Fruit fly (Drosophila melanogaster) whole organism, embryonic: ENCODE measurements around the gene CG10793.
A peak's percentile ranks its signal among the peaks of the same experiment; 100 is the strongest.

Experiments
- CG10209 ChIP-seq: fragments of 200-800 bp; sonication (Bioruptor generic); optimal IDR thresholded peaks from 3 replicates; lab custom pipeline; 2017; ENCODE audit warnings: missing biosample characterization, mild to moderate bottlenecking, missing genetic modification characterization, missing genetic modification reagents
- CG10267 ChIP-seq: fragments of 200-800 bp; sonication (Bioruptor generic); optimal IDR thresholded peaks from 2 replicates; lab custom pipeline; 2018; ENCODE audit warnings: missing biosample characterization, mild to moderate bottlenecking, missing genetic modification characterization, moderate library complexity
- CG11247 ChIP-seq: fragments of 200-800 bp; sonication (Bioruptor generic); IDR thresholded peaks from 2 replicates; pipeline ENCODE4 v1.3.6; 2022; ENCODE audit warnings: missing biosample characterization, missing genetic modification characterization
- CG12391 ChIP-seq: fragments of 200-800 bp; sonication (Bioruptor generic); optimal IDR thresholded peaks from 3 replicates; lab custom pipeline; 2018; ENCODE audit warnings: missing biosample characterization, mild to moderate bottlenecking, missing genetic modification characterization, moderate library complexity
- CG12659 ChIP-seq: fragments of 200-800 bp; sonication (Bioruptor generic); optimal IDR thresholded peaks from 3 replicates; lab custom pipeline; 2017; ENCODE audit warnings: mild to moderate bottlenecking, missing biosample characterization, missing genetic modification reagents, missing genetic modification characterization
- CG17186 ChIP-seq: fragments of 200-800 bp; sonication (Bioruptor generic); optimal IDR thresholded peaks from 3 replicates; lab custom pipeline; 2017; ENCODE audit warnings: missing biosample characterization, missing genetic modification reagents, missing genetic modification characterization
- CG17328 ChIP-seq: fragments of 200-800 bp; sonication (Bioruptor generic); IDR thresholded peaks from 2 replicates; pipeline ENCODE4 v1.3.6; 2022; ENCODE audit warnings: missing biosample characterization, missing genetic modification characterization
- CG18764 ChIP-seq: fragments of 200-800 bp; sonication (Bioruptor generic); optimal IDR thresholded peaks from 3 replicates; lab custom pipeline; 2016; ENCODE audit warnings: missing biosample characterization, missing genetic modification characterization
- CG2889 ChIP-seq: fragments of 200-800 bp; sonication (Bioruptor generic); IDR thresholded peaks from 3 replicates; pipeline ENCODE4 v1.3.6; 2022; ENCODE audit warnings: missing biosample characterization, missing genetic modification characterization
- CG43689 ChIP-seq: fragments of 200-800 bp; sonication (Bioruptor generic); IDR thresholded peaks from 2 replicates; pipeline ENCODE4 v1.3.6; 2022; ENCODE audit warnings: missing biosample characterization, missing genetic modification characterization
- CG8281 ChIP-seq: fragments of 200-800 bp; sonication (Bioruptor generic); optimal IDR thresholded peaks from 2 replicates; lab custom pipeline; 2018; ENCODE audit warnings: missing biosample characterization, mild to moderate bottlenecking, missing genetic modification characterization, moderate library complexity
- CG8359 ChIP-seq: fragments of 200-800 bp; sonication (Bioruptor generic); optimal IDR thresholded peaks from 2 replicates; lab custom pipeline; 2017; ENCODE audit warnings: missing biosample characterization, mild to moderate bottlenecking, missing genetic modification characterization, borderline replicate concordance
- CG9797 ChIP-seq: fragments of 200-800 bp; sonication (Bioruptor generic); optimal IDR thresholded peaks from 3 replicates; lab custom pipeline; 2018; ENCODE audit warnings: missing biosample characterization, mild to moderate bottlenecking, missing genetic modification characterization
- CHES-1-like ChIP-seq: fragments of 200-800 bp; sonication (Bioruptor generic); optimal IDR thresholded peaks from 2 replicates; lab custom pipeline; 2016; ENCODE audit warnings: missing biosample characterization, missing genetic modification characterization
- D ChIP-seq, 2 experiments: fragments of 200-800 bp in 1 of 2; fragments of >200 bp in 1 of 2; sonication (Bioruptor generic) in 1 of 2; optimal IDR thresholded peaks; 2 replicates in 1 of 2; 3 replicates in 1 of 2; lab custom pipeline; 2017; ENCODE audit warnings: mild to moderate bottlenecking in 1 of 2, missing biosample characterization in 1 of 2, missing genetic modification characterization in 1 of 2, missing genetic modification reagents in 1 of 2
- Deaf1 ChIP-seq: fragments of 200-800 bp; optimal IDR thresholded peaks from 3 replicates; lab custom pipeline; 2019; ENCODE audit warnings: missing biosample characterization, mild to moderate bottlenecking, missing genetic modification characterization, moderate library complexity
- Dfd ChIP-seq, 2 experiments: fragments of >200 bp; optimal IDR thresholded peaks; 2 replicates each; lab custom pipeline; 2017; ENCODE audit warnings: missing biosample characterization in 2 of 2, missing genetic modification characterization in 2 of 2
- Gug ChIP-seq: fragments of 200-800 bp; sonication (Bioruptor generic); IDR thresholded peaks from 4 replicates; pipeline ENCODE4 v1.3.6; 2022; ENCODE audit warnings: missing biosample characterization, missing genetic modification characterization
- HLH54F ChIP-seq: fragments of 200-800 bp; sonication (Bioruptor generic); optimal IDR thresholded peaks from 3 replicates; lab custom pipeline; 2016; ENCODE audit warnings: missing biosample characterization, missing genetic modification characterization
- HLHmδ ChIP-seq: fragments of 200-800 bp; sonication (Bioruptor generic); optimal IDR thresholded peaks from 2 replicates; lab custom pipeline; 2018; ENCODE audit warnings: missing biosample characterization, mild to moderate bottlenecking, missing genetic modification characterization, moderate library complexity
- Jarid2 ChIP-seq: fragments of 200-800 bp; sonication (Bioruptor generic); optimal IDR thresholded peaks from 3 replicates; lab custom pipeline; 2017; ENCODE audit warnings: mild to moderate bottlenecking, missing biosample characterization, missing genetic modification reagents, missing genetic modification characterization
- Lpt ChIP-seq: fragments of >200 bp; optimal IDR thresholded peaks from 2 replicates; lab custom pipeline; 2018; ENCODE audit warnings: missing biosample characterization, missing genetic modification characterization
- MTF-1 ChIP-seq: fragments of 200-800 bp; sonication (Bioruptor generic); optimal IDR thresholded peaks from 2 replicates; lab custom pipeline; 2018; ENCODE audit warnings: missing biosample characterization, mild to moderate bottlenecking, missing genetic modification characterization, borderline replicate concordance
- Max ChIP-seq: fragments of 200-800 bp; sonication (Bioruptor generic); optimal IDR thresholded peaks from 2 replicates; lab custom pipeline; 2016; ENCODE audit warnings: missing biosample characterization, mild to moderate bottlenecking, missing genetic modification characterization
- NFAT ChIP-seq: fragments of 200-800 bp; sonication (Bioruptor generic); IDR thresholded peaks from 2 replicates; pipeline ENCODE4 v1.3.6; 2022; ENCODE audit warnings: missing biosample characterization, missing genetic modification characterization
- Nf-YC ChIP-seq: fragments of 200-800 bp; optimal IDR thresholded peaks from 3 replicates; lab custom pipeline; 2019; ENCODE audit warnings: missing biosample characterization, mild to moderate bottlenecking, missing genetic modification characterization, moderate library complexity
- Oaz ChIP-seq: fragments of 200-800 bp; sonication (Bioruptor generic); IDR thresholded peaks from 2 replicates; pipeline ENCODE4 v1.3.6; 2022; ENCODE audit warnings: missing biosample characterization, missing genetic modification characterization
- Sry-β ChIP-seq: fragments of 200-800 bp; sonication (Bioruptor generic); optimal IDR thresholded peaks from 2 replicates; lab custom pipeline; 2018; ENCODE audit warnings: missing biosample characterization, mild to moderate bottlenecking, missing genetic modification characterization, moderate library complexity
- ash1 ChIP-seq: fragments of 200-800 bp; sonication (Bioruptor generic); optimal IDR thresholded peaks from 2 replicates; lab custom pipeline; 2018; ENCODE audit warnings: missing biosample characterization, mild to moderate bottlenecking, missing genetic modification characterization
- bsh ChIP-seq, 2 experiments: fragments of 200-800 bp; sonication (Bioruptor generic); optimal IDR thresholded peaks; 2 replicates each; lab custom pipeline; 2017 to 2018; ENCODE audit warnings: mild to moderate bottlenecking in 2 of 2, missing biosample characterization in 2 of 2, missing genetic modification characterization in 2 of 2, moderate library complexity in 1 of 2
- cas ChIP-seq: fragments of 200-800 bp; sonication (Bioruptor generic); IDR thresholded peaks from 2 replicates; pipeline ENCODE4 v1.3.6; 2022; ENCODE audit warnings: missing biosample characterization, missing genetic modification characterization
- chif ChIP-seq, 2 experiments: fragments of 200-800 bp; sonication (Bioruptor generic); optimal IDR thresholded peaks; 3 replicates each; lab custom pipeline; 2016; ENCODE audit warnings: missing biosample characterization in 2 of 2, missing genetic modification characterization in 2 of 2
- dm ChIP-seq: fragments of 200-800 bp; sonication (Bioruptor generic); optimal IDR thresholded peaks from 3 replicates; lab custom pipeline; 2016; ENCODE audit warnings: missing biosample characterization, missing genetic modification characterization
- ewg ChIP-seq: fragments of 200-800 bp; sonication (Bioruptor generic); optimal IDR thresholded peaks from 3 replicates; lab custom pipeline; 2017; ENCODE audit warnings: mild to moderate bottlenecking, missing biosample characterization, missing genetic modification reagents, missing genetic modification characterization
- kni ChIP-seq: fragments of 200-800 bp; sonication (Bioruptor generic); optimal IDR thresholded peaks from 3 replicates; lab custom pipeline; 2017; ENCODE audit warnings: mild to moderate bottlenecking, missing biosample characterization, missing genetic modification reagents, missing genetic modification characterization
- lab ChIP-seq: fragments of 200-800 bp; sonication (Bioruptor generic); optimal IDR thresholded peaks from 3 replicates; lab custom pipeline; 2017; ENCODE audit warnings: missing biosample characterization, missing genetic modification characterization, mild to moderate bottlenecking, moderate library complexity, missing genetic modification reagents
- lola ChIP-seq, 3 experiments: fragments of >200 bp in 2 of 3; fragments of 200-800 bp in 1 of 3; sonication (Bioruptor generic) in 1 of 3; optimal IDR thresholded peaks; 2 replicates each; lab custom pipeline; 2017 to 2019; ENCODE audit warnings: missing biosample characterization in 3 of 3, missing genetic modification characterization in 3 of 3, mild to moderate bottlenecking in 1 of 3, moderate library complexity in 1 of 3
- nerfin-2 ChIP-seq: fragments of 200-800 bp; sonication (Bioruptor generic); IDR thresholded peaks from 2 replicates; pipeline ENCODE4 v1.3.6; 2022; ENCODE audit warnings: missing biosample characterization, missing genetic modification characterization; ENCODE audit not compliant: partially characterized antibody
- org-1 ChIP-seq: fragments of 200-800 bp; sonication (Bioruptor generic); optimal IDR thresholded peaks from 2 replicates; lab custom pipeline; 2017; ENCODE audit warnings: missing biosample characterization, missing genetic modification characterization
- pnt ChIP-seq: fragments of 200-800 bp; sonication (Bioruptor generic); optimal IDR thresholded peaks from 3 replicates; lab custom pipeline; 2016; ENCODE audit warnings: missing biosample characterization, missing genetic modification characterization
- pros ChIP-seq: fragments of 200-800 bp; sonication (Bioruptor generic); optimal IDR thresholded peaks from 3 replicates; lab custom pipeline; 2019; ENCODE audit warnings: missing biosample characterization, mild to moderate bottlenecking, missing genetic modification characterization, moderate library complexity
- ranshi ChIP-seq: fragments of 200-800 bp; sonication (Bioruptor generic); IDR thresholded peaks from 2 replicates; pipeline ENCODE4 v1.3.6; 2022; ENCODE audit warnings: missing biosample characterization, missing genetic modification characterization
- shn ChIP-seq: fragments of 200-800 bp; sonication (Bioruptor generic); optimal IDR thresholded peaks from 3 replicates; lab custom pipeline; 2016; ENCODE audit warnings: missing biosample characterization, missing genetic modification characterization
- slp2 ChIP-seq: fragments of 200-800 bp; sonication (Bioruptor generic); optimal IDR thresholded peaks from 2 replicates; lab custom pipeline; 2016; ENCODE audit warnings: missing biosample characterization, missing genetic modification characterization
- stc ChIP-seq: fragments of 200-800 bp; sonication (Bioruptor generic); IDR thresholded peaks from 2 replicates; pipeline ENCODE4 v1.3.6; 2022; ENCODE audit warnings: missing biosample characterization, missing genetic modification characterization
- toy ChIP-seq: fragments of 200-800 bp; sonication (Bioruptor generic); IDR thresholded peaks from 2 replicates; pipeline ENCODE4 v1.3.6; 2022; ENCODE audit warnings: missing biosample characterization, missing genetic modification characterization
- trh ChIP-seq: fragments of 200-800 bp; sonication (Bioruptor generic); optimal IDR thresholded peaks from 2 replicates; lab custom pipeline; 2016; ENCODE audit warnings: missing biosample characterization, missing genetic modification characterization
- twi ChIP-seq: fragments of 200-800 bp; optimal IDR thresholded peaks from 2 replicates; lab custom pipeline; 2019; ENCODE audit warnings: missing biosample characterization, mild to moderate bottlenecking, missing genetic modification characterization, moderate library complexity
- yki ChIP-seq: fragments of >200 bp; optimal IDR thresholded peaks from 3 replicates; lab custom pipeline; 2018
- zfh2 ChIP-seq: fragments of 200-800 bp; sonication (Bioruptor generic); optimal IDR thresholded peaks from 2 replicates; lab custom pipeline; 2016; ENCODE audit warnings: missing biosample characterization, missing genetic modification characterization

CG10793 gene

dm6 chrX:3356937-3357552 is 40.8 kb upstream of the CG10793 start (continued):
- no peak for TF ChIP-seq pros (GFP tag; lab: Kevin White, UChicago)
- no peak for TF ChIP-seq yki (lab: Kevin White, UChicago)
- peak; percentile 48; the same call in 1 of the 2 replicates for TF ChIP-seq CG17328 (GFP tag; lab: Robert Waterston, UW)
- no peak for TF ChIP-seq Dfd (GFP tag; optimal IDR thresholded peaks at IDR 0.05; lab: Kevin White, UChicago)
- TF ChIP-seq Jarid2, result no peak
- no peak for TF ChIP-seq zfh2 (GFP tag; lab: Kevin White, UChicago)
- TF ChIP-seq twi (tag; lab: Kevin White, UChicago), result no peak
- no peak for TF ChIP-seq slp2 (GFP tag; lab: Kevin White, UChicago)
- TF ChIP-seq kni, result no peak
- TF ChIP-seq CG12659, result no peak
- no peak for TF ChIP-seq Sry-β (GFP tag; lab: Kevin White, UChicago)
- no peak for TF ChIP-seq HLH54F
- TF ChIP-seq nerfin-2 (GFP tag; lab: Robert Waterston, UW), result no peak
- TF ChIP-seq CG10267, result no peak
- TF ChIP-seq bsh (GFP tag; optimal IDR thresholded peaks at IDR 0.05; lab: Kevin White, UChicago), result no peak
- TF ChIP-seq Oaz (GFP tag; lab: Robert Waterston, UW), result no peak
- 0 out of 2 replicates have a peak, but pooled peaks have one; percentile 22 for TF ChIP-seq stc (GFP tag; lab: Robert Waterston, UW)
- no peak for TF ChIP-seq CG8359 (GFP tag; lab: Kevin White, UChicago)
- no peak for TF ChIP-seq CG18764 (GFP tag; lab: Kevin White, UChicago)
- TF ChIP-seq CG10209 (GFP tag; lab: Kevin White, UChicago), result no peak
- no peak for TF ChIP-seq toy (GFP tag; lab: Robert Waterston, UW)
- TF ChIP-seq NFAT (GFP tag; lab: Robert Waterston, UW), result no peak; the same call in 1 of the 2 replicates
- no peak for TF ChIP-seq D (optimal IDR thresholded peaks at IDR 0.05; lab: Kevin White, UChicago)
- no peak for TF ChIP-seq D (GFP tag; optimal IDR thresholded peaks at IDR 0.05; lab: Kevin White, UChicago)
- TF ChIP-seq Nf-YC (tag; lab: Kevin White, UChicago), result no peak
- no peak for TF ChIP-seq chif (GFP tag; optimal IDR thresholded peaks at IDR 0.05; lab: Kevin White, UChicago)
- TF ChIP-seq pnt (GFP tag; lab: Kevin White, UChicago), result no peak
- no peak for TF ChIP-seq CG8281 (tag; lab: Kevin White, UChicago)
- TF ChIP-seq lab (GFP tag; lab: Kevin White, UChicago), result peak; percentile 54
- TF ChIP-seq ash1 (GFP tag; lab: Kevin White, UChicago), result no peak
- no peak for TF ChIP-seq Max (GFP tag; lab: Kevin White, UChicago)
- TF ChIP-seq CG12391 (tag; lab: Kevin White, UChicago), result no peak
- TF ChIP-seq Gug, result no peak
- TF ChIP-seq lola (GFP tag; optimal IDR thresholded peaks at IDR 0.05; lab: Kevin White, UChicago), result no peak
- no peak for TF ChIP-seq CG2889 (GFP tag; lab: Robert Waterston, UW)
- TF ChIP-seq MTF-1 (GFP tag; lab: Kevin White, UChicago), result no peak
- no peak for TF ChIP-seq CG17186
- TF ChIP-seq CG9797 (GFP tag; lab: Kevin White, UChicago), result no peak
- TF ChIP-seq CG11247 (GFP tag; lab: Robert Waterston, UW), result no peak
- TF ChIP-seq ewg (GFP tag; lab: Kevin White, UChicago), result no peak
- no peak for TF ChIP-seq org-1 (GFP tag; lab: Kevin White, UChicago)
- TF ChIP-seq trh, result no peak
- no peak for TF ChIP-seq HLHmδ (GFP tag; lab: Kevin White, UChicago)
- peak; percentile 10 for TF ChIP-seq Deaf1 (tag; lab: Kevin White, UChicago)
- no peak for TF ChIP-seq dm (GFP tag; lab: Kevin White, UChicago)
- TF ChIP-seq CG43689 (GFP tag; lab: Robert Waterston, UW), result no peak
- TF ChIP-seq shn (GFP tag; lab: Kevin White, UChicago), result no peak
- no peak for TF ChIP-seq Lpt
- TF ChIP-seq ranshi (GFP tag; lab: Robert Waterston, UW), result no peak
- TF ChIP-seq cas, result no peak
- no peak for TF ChIP-seq CHES-1-like (GFP tag; lab: Kevin White, UChicago)
